Fruit fly (Drosophila melanogaster): ENCODE results near the gene CG34367.
A peak's percentile ranks its signal among the peaks of the same experiment; 100 is the strongest.

Gene CG34367

DNA sequence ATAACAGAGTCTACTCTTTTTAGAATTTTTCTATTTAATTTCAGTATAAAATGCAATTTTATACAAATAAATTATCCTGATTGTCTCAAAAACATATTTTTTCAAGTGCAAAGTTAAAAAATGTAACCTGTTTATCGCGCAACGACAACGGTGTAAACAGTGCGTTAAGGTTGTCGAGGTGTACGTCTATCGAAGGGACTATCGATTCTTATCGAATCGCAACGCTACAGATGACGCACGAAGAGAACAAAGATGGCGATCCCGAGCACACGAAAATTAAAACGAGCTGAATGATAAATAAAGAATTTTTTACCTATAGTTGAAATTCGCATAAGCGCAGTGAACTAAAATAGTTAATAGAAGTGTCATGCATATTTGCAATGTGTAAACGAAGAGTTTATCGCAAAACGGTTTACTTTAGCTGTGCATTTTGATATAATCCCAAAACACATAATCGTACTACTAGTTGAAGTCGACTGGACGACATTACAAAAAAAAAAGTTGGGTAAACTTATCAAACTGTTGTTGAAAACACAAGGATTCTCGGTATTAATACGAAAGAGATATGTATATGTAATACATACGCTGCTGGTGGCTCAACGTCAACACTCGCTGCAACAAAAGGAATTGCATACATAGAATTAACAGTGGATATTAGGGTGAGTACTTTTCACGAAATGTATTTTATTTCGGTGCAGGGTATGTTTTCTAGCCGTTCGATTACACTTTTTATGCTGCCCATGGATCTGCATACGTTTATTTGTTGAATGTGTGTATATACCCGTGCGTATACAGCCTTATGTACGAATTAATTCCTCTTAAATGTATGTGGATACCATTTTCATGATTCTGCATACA, 34.4 kb upstream of the CG34367 start, which contains the start of gene da (continued):
- peak; percentile 6 for TF ChIP-seq ash1 (GFP tag; optimal IDR thresholded peaks at IDR 0.05)
- TF ChIP-seq CG6175 (GFP tag; IDR thresholded peaks at IDR 0.05) = no peak
- TF ChIP-seq wdn (GFP tag; IDR thresholded peaks at IDR 0.05) = peak; percentile 29; the same call in 1 of the 2 replicates
- TF ChIP-seq p53 (GFP tag; optimal IDR thresholded peaks at IDR 0.05) = peak; percentile 12
- TF ChIP-seq hth (optimal IDR thresholded peaks at IDR 0.05) = no peak
- no peak for TF ChIP-seq run (tag; optimal IDR thresholded peaks at IDR 0.05)
- peak; percentile 63 for TF ChIP-seq Xrp1 (GFP tag; IDR thresholded peaks at IDR 0.05)
- peak; percentile 81 for TF ChIP-seq CG15514 (GFP tag; optimal IDR thresholded peaks at IDR 0.05)
- TF ChIP-seq CG8089 (GFP tag; optimal IDR thresholded peaks at IDR 0.05) = peak; percentile 32
- no peak for TF ChIP-seq zf30C (GFP tag; optimal IDR thresholded peaks at IDR 0.05)
- TF ChIP-seq ase (GFP tag; IDR thresholded peaks at IDR 0.05) = peak; percentile 42; the same call in 1 of the 3 replicates
- TF ChIP-seq H15 (GFP tag; IDR thresholded peaks at IDR 0.05) = 0 out of 3 replicates have a peak, but pooled peaks have one; percentile 13
- TF ChIP-seq Max (GFP tag; optimal IDR thresholded peaks at IDR 0.05) = peak; percentile 5
- TF ChIP-seq C15 (GFP tag; IDR thresholded peaks at IDR 0.05) = no peak
- peak; percentile 58; the same call in 1 of the 2 replicates for TF ChIP-seq NFAT (GFP tag; IDR thresholded peaks at IDR 0.05)
- no peak for TF ChIP-seq CG10959 (GFP tag; IDR thresholded peaks at IDR 0.05)
- TF ChIP-seq Lhr (GFP tag; optimal IDR thresholded peaks at IDR 0.05) = peak; percentile 23
- peak; percentile 7 for TF ChIP-seq kah (GFP tag; optimal IDR thresholded peaks at IDR 0.05)
- TF ChIP-seq pho (GFP tag; optimal IDR thresholded peaks at IDR 0.05) = peak; percentile 73
- TF ChIP-seq lola (GFP tag; optimal IDR thresholded peaks at IDR 0.05) = peak in 2 of 3 experiments; percentile 42 to 92
- peak; percentile 40 for TF ChIP-seq CG9727 (GFP tag; optimal IDR thresholded peaks at IDR 0.05)
- TF ChIP-seq CG3838 (GFP tag; optimal IDR thresholded peaks at IDR 0.05) = no peak
- TF ChIP-seq CG17361 (GFP tag; IDR thresholded peaks at IDR 0.05) = peak; percentile 58; the same call in 1 of the 3 replicates
- no peak for TF ChIP-seq CG15073 (GFP tag; optimal IDR thresholded peaks at IDR 0.05)
- TF ChIP-seq cas (GFP tag; IDR thresholded peaks at IDR 0.05) = no peak
- no peak for TF ChIP-seq CG4360 (GFP tag; IDR thresholded peaks at IDR 0.05)
- TF ChIP-seq CG1024 (GFP tag; IDR thresholded peaks at IDR 0.05) = peak; percentile 96
- peak; percentile 22 for TF ChIP-seq CG33213 (GFP tag; optimal IDR thresholded peaks at IDR 0.05)
- peak; percentile 26 for TF ChIP-seq CG17385 (GFP tag; optimal IDR thresholded peaks at IDR 0.05)
- TF ChIP-seq Hr39 (optimal IDR thresholded peaks at IDR 0.05) = no peak
- TF ChIP-seq jumu (GFP tag; optimal IDR thresholded peaks at IDR 0.05) = peak; percentile 64
- peak; percentile 46 for TF ChIP-seq chn (GFP tag; optimal IDR thresholded peaks at IDR 0.05)
- peak; percentile 32 for TF ChIP-seq CG17912 (GFP tag; optimal IDR thresholded peaks at IDR 0.05)
- TF ChIP-seq CG17612 (GFP tag; IDR thresholded peaks at IDR 0.05) = no peak
- TF ChIP-seq HLH4C (GFP tag; IDR thresholded peaks at IDR 0.05; ENCODE audit: partially characterized antibody) = peak; percentile 61; the same call in 2 of the 3 replicates
- peak; percentile 76 for TF ChIP-seq dm (GFP tag; optimal IDR thresholded peaks at IDR 0.05)
- peak; percentile 65 for TF ChIP-seq stwl (tag; optimal IDR thresholded peaks at IDR 0.05)
- no peak for TF ChIP-seq CG6254 (GFP tag; optimal IDR thresholded peaks at IDR 0.05)
- TF ChIP-seq Atf6 (GFP tag; IDR thresholded peaks at IDR 0.05) = peak; percentile 63
- TF ChIP-seq knrl (GFP tag; IDR thresholded peaks at IDR 0.05; ENCODE audit: partially characterized antibody) = peak; percentile 50; the same call in 1 of the 3 replicates
- peak; percentile 50; the same call in 1 of the 2 replicates for TF ChIP-seq E2f1 (GFP tag; IDR thresholded peaks at IDR 0.05)
- peak; percentile 10 for TF ChIP-seq CG10462 (GFP tag; optimal IDR thresholded peaks at IDR 0.05)
- peak; percentile 61 for TF ChIP-seq Hr3 (GFP tag; optimal IDR thresholded peaks at IDR 0.05)
- TF ChIP-seq CG8944 (GFP tag; optimal IDR thresholded peaks at IDR 0.05) = peak; percentile 23
- peak; percentile 15 for TF ChIP-seq nom (GFP tag; optimal IDR thresholded peaks at IDR 0.05)
- peak; percentile 35 for TF ChIP-seq fd3F (GFP tag; optimal IDR thresholded peaks at IDR 0.05)
- TF ChIP-seq gem (tag; optimal IDR thresholded peaks at IDR 0.05) = peak; percentile 76
- peak; percentile 92 for TF ChIP-seq Dref (GFP tag; IDR thresholded peaks at IDR 0.05)
- peak; percentile 46; the same call in 2 of the 4 replicates for TF ChIP-seq Dll (GFP tag; IDR thresholded peaks at IDR 0.05; ENCODE audit: partially characterized antibody)

Data from whole organism, embryonic.